Fruit fly (Drosophila melanogaster) whole organism, embryonic: ENCODE measurements around the gene fiz.

Source experiments
- Atf-2 ChIP-seq: fragments of 200-800 bp; sonication (Bioruptor generic); optimal IDR thresholded peaks from 2 replicates; lab custom pipeline; 2016; ENCODE audit warnings: missing biosample characterization, missing genetic modification characterization
- Atf3 ChIP-seq: fragments of 200-800 bp; sonication (Bioruptor generic); optimal IDR thresholded peaks from 3 replicates; lab custom pipeline; 2016; ENCODE audit warnings: missing biosample characterization, missing genetic modification characterization
- Blimp-1 ChIP-seq: fragments of 200-800 bp; sonication (Bioruptor generic); optimal IDR thresholded peaks from 3 replicates; lab custom pipeline; 2018; ENCODE audit warnings: missing biosample characterization, missing genetic modification characterization, mild to moderate bottlenecking, moderate library complexity, missing genetic modification reagents
- CG10209 ChIP-seq: fragments of 200-800 bp; sonication (Bioruptor generic); optimal IDR thresholded peaks from 3 replicates; lab custom pipeline; 2017; ENCODE audit warnings: missing biosample characterization, mild to moderate bottlenecking, missing genetic modification characterization, missing genetic modification reagents
- CG10321 ChIP-seq: fragments of 200-800 bp; sonication (Bioruptor generic); IDR thresholded peaks from 2 replicates; pipeline ENCODE4 v1.3.6; 2022; ENCODE audit warnings: missing biosample characterization, missing genetic modification characterization
- CG12071 ChIP-seq: fragments of 200-800 bp; sonication (Bioruptor generic); optimal IDR thresholded peaks from 3 replicates; lab custom pipeline; 2018; ENCODE audit warnings: missing biosample characterization, mild to moderate bottlenecking, missing genetic modification characterization
- CG1233 ChIP-seq: fragments of 200-800 bp; sonication (Bioruptor generic); optimal IDR thresholded peaks from 4 replicates; lab custom pipeline; 2018; ENCODE audit warnings: missing biosample characterization, mild to moderate bottlenecking, missing genetic modification characterization
- CG12659 ChIP-seq: fragments of 200-800 bp; sonication (Bioruptor generic); optimal IDR thresholded peaks from 3 replicates; lab custom pipeline; 2017; ENCODE audit warnings: mild to moderate bottlenecking, missing biosample characterization, missing genetic modification reagents, missing genetic modification characterization
- CG30431 ChIP-seq: fragments of 200-800 bp; sonication (Bioruptor generic); optimal IDR thresholded peaks from 2 replicates; lab custom pipeline; 2017; ENCODE audit warnings: missing biosample characterization, missing genetic modification characterization
- CG3995 ChIP-seq: fragments of 200-800 bp; sonication (Bioruptor generic); optimal IDR thresholded peaks from 3 replicates; lab custom pipeline; 2016; ENCODE audit warnings: missing biosample characterization, missing genetic modification characterization
- CG42726 ChIP-seq: fragments of 200-800 bp; sonication (Bioruptor generic); IDR thresholded peaks from 2 replicates; pipeline ENCODE4 v1.3.6; 2022; ENCODE audit warnings: missing biosample characterization, missing genetic modification characterization; ENCODE audit not compliant: partially characterized antibody
- CG4404 ChIP-seq: fragments of 200-800 bp; sonication (Bioruptor generic); IDR thresholded peaks from 2 replicates; pipeline ENCODE4 v1.3.6; 2022; ENCODE audit warnings: missing biosample characterization, missing genetic modification characterization
- CG6254 ChIP-seq: fragments of 200-800 bp; sonication (Bioruptor generic); optimal IDR thresholded peaks from 3 replicates; lab custom pipeline; 2017; ENCODE audit warnings: mild to moderate bottlenecking, missing biosample characterization, missing genetic modification reagents, missing genetic modification characterization
- D ChIP-seq, 2 experiments: fragments of 200-800 bp in 1 of 2; fragments of >200 bp in 1 of 2; sonication (Bioruptor generic) in 1 of 2; optimal IDR thresholded peaks; 2 replicates in 1 of 2; 3 replicates in 1 of 2; lab custom pipeline; 2017; ENCODE audit warnings: mild to moderate bottlenecking in 1 of 2, missing biosample characterization in 1 of 2, missing genetic modification characterization in 1 of 2, missing genetic modification reagents in 1 of 2
- Dek ChIP-seq: fragments of 200-800 bp; sonication (Bioruptor generic); optimal IDR thresholded peaks from 3 replicates; lab custom pipeline; 2019; ENCODE audit warnings: missing biosample characterization, mild to moderate bottlenecking, missing genetic modification characterization, moderate library complexity
- Gsc ChIP-seq: fragments of 200-800 bp; sonication (Bioruptor generic); IDR thresholded peaks from 2 replicates; pipeline ENCODE4 v1.3.6; 2022; ENCODE audit warnings: missing biosample characterization, missing genetic modification characterization
- HLH4C ChIP-seq: fragments of 200-800 bp; sonication (Bioruptor generic); IDR thresholded peaks from 3 replicates; pipeline ENCODE4 v1.3.6; 2022; ENCODE audit warnings: missing biosample characterization, missing genetic modification characterization; ENCODE audit not compliant: partially characterized antibody
- HmgZ ChIP-seq: fragments of 200-800 bp; sonication (Bioruptor generic); optimal IDR thresholded peaks from 2 replicates; lab custom pipeline; 2018; ENCODE audit warnings: missing biosample characterization, mild to moderate bottlenecking, missing genetic modification characterization
- Hr3 ChIP-seq: fragments of 200-800 bp; sonication (Bioruptor generic); optimal IDR thresholded peaks from 3 replicates; lab custom pipeline; 2016; ENCODE audit warnings: missing biosample characterization, missing genetic modification characterization
- Lpt ChIP-seq: fragments of >200 bp; optimal IDR thresholded peaks from 2 replicates; lab custom pipeline; 2018; ENCODE audit warnings: missing biosample characterization, missing genetic modification characterization
- Mad ChIP-seq: fragments of 200-800 bp; sonication (Bioruptor generic); optimal IDR thresholded peaks from 2 replicates; lab custom pipeline; 2016; ENCODE audit warnings: missing biosample characterization, missing genetic modification characterization
- Max ChIP-seq: fragments of 200-800 bp; sonication (Bioruptor generic); optimal IDR thresholded peaks from 2 replicates; lab custom pipeline; 2016; ENCODE audit warnings: missing biosample characterization, mild to moderate bottlenecking, missing genetic modification characterization
- Nf-YA ChIP-seq: fragments of 200-800 bp; sonication (Bioruptor generic); IDR thresholded peaks from 2 replicates; pipeline ENCODE4 v1.3.6; 2022; ENCODE audit warnings: missing biosample characterization, missing genetic modification characterization
- PHDP ChIP-seq: fragments of 200-800 bp; sonication (Bioruptor generic); optimal IDR thresholded peaks from 3 replicates; lab custom pipeline; 2018; ENCODE audit warnings: missing biosample characterization, mild to moderate bottlenecking, missing genetic modification characterization, moderate library complexity
- Ravus ChIP-seq: fragments of 200-800 bp; sonication (Bioruptor generic); IDR thresholded peaks from 2 replicates; pipeline ENCODE4 v1.3.6; 2022; ENCODE audit warnings: missing biosample characterization, missing genetic modification characterization
- Sin3A ChIP-seq: fragments of >200 bp; optimal IDR thresholded peaks from 2 replicates; lab custom pipeline; 2018
- Six4 ChIP-seq: fragments of 200-800 bp; sonication (Bioruptor generic); optimal IDR thresholded peaks from 2 replicates; lab custom pipeline; 2016; ENCODE audit warnings: missing biosample characterization, missing genetic modification characterization
- TFAM ChIP-seq: fragments of 200-800 bp; sonication (Bioruptor generic); optimal IDR thresholded peaks from 2 replicates; lab custom pipeline; 2017; ENCODE audit warnings: missing biosample characterization, missing genetic modification characterization, inconsistent platforms
- amos ChIP-seq: fragments of 200-800 bp; sonication (Bioruptor generic); IDR thresholded peaks from 2 replicates; pipeline ENCODE4 v1.3.6; 2022; ENCODE audit warnings: missing biosample characterization, missing genetic modification characterization; ENCODE audit not compliant: partially characterized antibody
- cas ChIP-seq: fragments of 200-800 bp; sonication (Bioruptor generic); IDR thresholded peaks from 2 replicates; pipeline ENCODE4 v1.3.6; 2022; ENCODE audit warnings: missing biosample characterization, missing genetic modification characterization
- cg ChIP-seq: fragments of 200-800 bp; sonication (Bioruptor generic); optimal IDR thresholded peaks from 3 replicates; lab custom pipeline; 2019; ENCODE audit warnings: missing biosample characterization, mild to moderate bottlenecking, missing genetic modification characterization, moderate library complexity
- ci ChIP-seq: fragments of 200-800 bp; sonication (Bioruptor generic); IDR thresholded peaks from 3 replicates; pipeline ENCODE4 v1.3.6; 2022; ENCODE audit warnings: missing biosample characterization, missing genetic modification characterization
- crc ChIP-seq: fragments of 200-800 bp; sonication (Bioruptor generic); optimal IDR thresholded peaks from 2 replicates; lab custom pipeline; 2016; ENCODE audit warnings: missing biosample characterization, missing genetic modification characterization
- dpn ChIP-seq, 2 experiments: fragments of 200-800 bp; sonication (Bioruptor generic); optimal IDR thresholded peaks; 3 replicates each; lab custom pipeline; 2016; ENCODE audit warnings: missing biosample characterization in 2 of 2, missing genetic modification characterization in 2 of 2
- eyg ChIP-seq: fragments of 200-800 bp; sonication (Bioruptor generic); optimal IDR thresholded peaks from 3 replicates; lab custom pipeline; 2016; ENCODE audit warnings: missing biosample characterization, missing genetic modification characterization
- gfzf ChIP-seq: fragments of 200-800 bp; sonication (Bioruptor generic); optimal IDR thresholded peaks from 2 replicates; lab custom pipeline; 2016; ENCODE audit warnings: missing biosample characterization, mild to moderate bottlenecking, missing genetic modification characterization, moderate library complexity
- h ChIP-seq: fragments of >200 bp; optimal IDR thresholded peaks from 2 replicates; lab custom pipeline; 2017
- hkb ChIP-seq, 2 experiments: fragments of 200-800 bp in 1 of 2; fragments of >200 bp in 1 of 2; sonication (Bioruptor generic) in 1 of 2; IDR thresholded peaks in 1 of 2; optimal IDR thresholded peaks in 1 of 2; 2 replicates each; pipeline versions ENCODE4 v1.3.6 to Lab custom; 2017 to 2022; ENCODE audit warnings: missing biosample characterization in 1 of 2, missing genetic modification characterization in 1 of 2
- jigr1 ChIP-seq: fragments of 200-800 bp; sonication (Bioruptor generic); IDR thresholded peaks from 3 replicates; pipeline ENCODE4 v1.3.6; 2022; ENCODE audit warnings: missing biosample characterization, missing genetic modification characterization
- klu ChIP-seq: fragments of 200-800 bp; sonication (Bioruptor generic); IDR thresholded peaks from 2 replicates; pipeline ENCODE4 v1.3.6; 2022; ENCODE audit warnings: missing biosample characterization, missing genetic modification characterization
- kni ChIP-seq: fragments of 200-800 bp; sonication (Bioruptor generic); optimal IDR thresholded peaks from 3 replicates; lab custom pipeline; 2017; ENCODE audit warnings: mild to moderate bottlenecking, missing biosample characterization, missing genetic modification reagents, missing genetic modification characterization
- mld ChIP-seq: fragments of 200-800 bp; sonication (Bioruptor generic); IDR thresholded peaks from 3 replicates; pipeline ENCODE4 v1.3.6; 2022; ENCODE audit warnings: missing biosample characterization, missing genetic modification characterization; ENCODE audit not compliant: partially characterized antibody
- nerfin-1 ChIP-seq: fragments of 200-800 bp; sonication (Bioruptor generic); optimal IDR thresholded peaks from 3 replicates; lab custom pipeline; 2019; ENCODE audit warnings: missing biosample characterization, mild to moderate bottlenecking, missing genetic modification characterization, moderate library complexity
- org-1 ChIP-seq: fragments of 200-800 bp; sonication (Bioruptor generic); optimal IDR thresholded peaks from 2 replicates; lab custom pipeline; 2017; ENCODE audit warnings: missing biosample characterization, missing genetic modification characterization
- peb ChIP-seq: fragments of 200-800 bp; sonication (Bioruptor generic); IDR thresholded peaks from 2 replicates; pipeline ENCODE4 v1.3.6; 2022; ENCODE audit warnings: missing biosample characterization, missing genetic modification characterization
- phol ChIP-seq: fragments of 200-800 bp; sonication (Bioruptor generic); optimal IDR thresholded peaks from 3 replicates; lab custom pipeline; 2018; ENCODE audit warnings: missing biosample characterization, mild to moderate bottlenecking, missing genetic modification characterization, moderate library complexity
- run ChIP-seq: fragments of 200-800 bp; sonication (Bioruptor generic); optimal IDR thresholded peaks from 3 replicates; lab custom pipeline; 2018; ENCODE audit warnings: missing biosample characterization, mild to moderate bottlenecking, missing genetic modification characterization
- tgo ChIP-seq: fragments of 200-800 bp; sonication (Bioruptor generic); IDR thresholded peaks from 3 replicates; pipeline ENCODE4 v1.3.6; 2022; ENCODE audit warnings: missing biosample characterization, missing genetic modification characterization
- tx ChIP-seq: fragments of 200-800 bp; sonication (Bioruptor generic); optimal IDR thresholded peaks from 2 replicates; lab custom pipeline; 2016; ENCODE audit warnings: missing biosample characterization, missing genetic modification characterization
- zfh2 ChIP-seq: fragments of 200-800 bp; sonication (Bioruptor generic); optimal IDR thresholded peaks from 2 replicates; lab custom pipeline; 2016; ENCODE audit warnings: missing biosample characterization, missing genetic modification characterization

Gene fiz

DNA sequence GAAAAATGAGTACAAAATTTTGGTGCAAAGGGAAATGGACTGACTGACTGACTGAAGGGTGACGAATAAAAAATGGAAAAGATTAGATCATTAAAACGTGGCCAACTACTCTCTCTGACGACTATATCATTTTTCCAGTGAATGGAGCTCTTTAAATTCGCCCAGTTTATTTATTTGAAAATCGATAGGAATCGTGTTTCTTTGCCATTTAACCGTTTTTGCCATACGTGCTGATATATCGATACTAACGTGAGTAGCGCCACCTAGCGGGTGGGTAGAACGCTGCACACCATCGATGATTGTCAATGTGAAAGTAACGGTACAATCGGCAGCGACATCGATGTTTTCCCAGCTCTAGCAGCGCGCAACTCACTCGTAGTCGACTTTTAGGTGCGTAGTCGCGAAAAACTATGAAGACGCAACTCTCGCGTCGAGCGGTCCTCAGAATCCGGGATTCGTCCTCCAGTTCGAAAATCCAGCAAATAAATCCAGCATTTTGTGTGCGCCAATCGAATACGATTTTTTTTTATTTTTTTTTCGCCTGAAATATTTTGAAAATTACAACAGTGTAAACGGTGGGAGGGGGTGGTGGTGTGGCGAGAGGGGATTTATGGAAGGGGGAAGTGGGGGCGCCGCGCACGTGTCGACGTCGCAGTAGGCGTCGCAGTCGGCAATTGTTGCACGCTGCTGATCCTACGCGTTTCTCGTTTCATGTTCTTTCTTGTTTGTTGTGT is 45.7 kb upstream of the fiz start, which contains the start of the genes CG9030 and eag (continued):
- TF ChIP-seq kni (GFP tag; lab: Kevin White, UChicago) (no peak), Mad (GFP tag; lab: Kevin White, UChicago) (no peak), Atf-2 (GFP tag; lab: Kevin White, UChicago) (no peak), Lpt (GFP tag; lab: Kevin White, UChicago) (no peak), crc (GFP tag; lab: Kevin White, UChicago) (no peak), Ravus (no peak), Hr3 (GFP tag; lab: Kevin White, UChicago) (no peak), HmgZ (tag; lab: Kevin White, UChicago) (peak; percentile 5), TFAM (GFP tag; lab: Kevin White, UChicago) (no peak), CG42726 (GFP tag; lab: Robert Waterston, UW) (peak; percentile 90), Atf3 (GFP tag; lab: Kevin White, UChicago) (no peak), jigr1 (no peak), eyg (peak; percentile 12), Dek (no peak), mld (GFP tag; lab: Robert Waterston, UW) (0 out of 3 replicates have a peak, but pooled peaks have one; percentile 42), CG6254 (GFP tag; lab: Kevin White, UChicago) (no peak), HLH4C (GFP tag; lab: Robert Waterston, UW) (peak; percentile 88), CG4404 (no peak), CG3995 (GFP tag; lab: Kevin White, UChicago) (peak; percentile 57), nerfin-1 (tag; lab: Kevin White, UChicago) (no peak), zfh2 (GFP tag; lab: Kevin White, UChicago) (no peak), h (lab: Kevin White, UChicago) (no peak), Max (GFP tag; lab: Kevin White, UChicago) (no peak), PHDP (tag; lab: Kevin White, UChicago) (no peak), Six4 (GFP tag; lab: Kevin White, UChicago) (no peak), CG1233 (GFP tag; lab: Kevin White, UChicago) (no peak), D (optimal IDR thresholded peaks at IDR 0.05; lab: Kevin White, UChicago) (no peak), D (GFP tag; optimal IDR thresholded peaks at IDR 0.05; lab: Kevin White, UChicago) (no peak), CG12071 (GFP tag; lab: Kevin White, UChicago) (no peak), amos (peak; percentile 93), tgo (GFP tag; lab: Robert Waterston, UW) (no peak), CG12659 (peak; percentile 23), Gsc (no peak), CG10209 (GFP tag; lab: Kevin White, UChicago) (no peak), Blimp-1 (GFP tag; lab: Kevin White, UChicago) (no peak), tx (GFP tag; lab: Kevin White, UChicago) (no peak), run (tag; lab: Kevin White, UChicago) (no peak), Sin3A (lab: Kevin White, UChicago) (no peak), phol (peak; percentile 29), hkb (optimal IDR thresholded peaks at IDR 0.05; lab: Kevin White, UChicago) (no peak), hkb (GFP tag; IDR thresholded peaks at IDR 0.05; lab: Robert Waterston, UW) (no peak), ci (GFP tag; lab: Robert Waterston, UW) (no peak), dpn (GFP tag; optimal IDR thresholded peaks at IDR 0.05; lab: Kevin White, UChicago) (peak; percentile 8 to 21), org-1 (GFP tag; lab: Kevin White, UChicago) (no peak), CG10321 (no peak), cas (GFP tag; lab: Robert Waterston, UW) (no peak), cg (no peak), Nf-YA (no peak), CG30431 (GFP tag; lab: Kevin White, UChicago) (no peak), gfzf (GFP tag; lab: Kevin White, UChicago) (peak; percentile 31), peb (no peak), klu (GFP tag; lab: Robert Waterston, UW) (no peak)
